Worm (Caenorhabditis elegans): Measurements from ENCODE around the gene C17C3.6.

Gene C17C3.6

ce11 chrII:5596247-5596646 is 46.4 kb downstream of the C17C3.6 start, which contains the start of gene C17G10.1:
C17G10.1 (plus strand) TSS chrII:5596547.
- no peak for TF ChIP-seq tbx-37 (GFP tag; conservative IDR thresholded peaks at IDR 0.05)
- TF ChIP-seq pes-1 (GFP tag; IDR thresholded peaks at IDR 0.05): no peak
- TF ChIP-seq hnd-1 (tag; optimal IDR thresholded peaks at IDR 0.05): no peak

ce11 chrII:5599326-5600044 is 49.6 kb downstream of the C17C3.6 start, which contains the start of gene C17G10.10:
C17G10.10 (minus strand) TSS chrII:5599376.
- no peak for TF ChIP-seq hnd-1 (tag; optimal IDR thresholded peaks at IDR 0.05)
- no peak for TF ChIP-seq pes-1 (GFP tag; IDR thresholded peaks at IDR 0.05)
- TF ChIP-seq sea-1 (GFP tag; conservative IDR thresholded peaks at IDR 0.05): 0 out of 2 replicates have a peak, but pooled peaks have one; percentile 38

Measured in whole organism, early embryonic.